Worm (Caenorhabditis elegans) whole organism, L1 larva: ENCODE measurements around the gene ZC190.5.

Experiments used
- hlh-4 ChIP-seq: sonication (generic microtip); optimal IDR thresholded peaks from 2 replicates; lab custom pipeline; 2016; ENCODE audit warnings: mild to moderate bottlenecking, missing genetic modification characterization, missing compliant biosample characterization
- lsy-2 ChIP-seq, 2 experiments: fragments of 150-350 bp; optimal IDR thresholded peaks; 2 replicates each; lab custom pipeline; 2014; ENCODE audit warnings: missing biosample characterization in 2 of 2, missing genetic modification characterization in 2 of 2
- mep-1 ChIP-seq: fragments of 150-350 bp; optimal IDR thresholded peaks from 2 replicates; lab custom pipeline; 2014; ENCODE audit warnings: missing biosample characterization, missing genetic modification characterization
- nhr-11 ChIP-seq: fragments of 150-350 bp; optimal IDR thresholded peaks from 2 replicates; lab custom pipeline; 2014; ENCODE audit warnings: missing biosample characterization, missing genetic modification characterization
- nhr-47 ChIP-seq: sonication (generic microtip); optimal IDR thresholded peaks from 2 replicates; lab custom pipeline; 2016; ENCODE audit warnings: mild to moderate bottlenecking, missing genetic modification characterization, moderate library complexity, missing compliant biosample characterization
- nhr-77 ChIP-seq: fragments of 150-350 bp; optimal IDR thresholded peaks from 2 replicates; lab custom pipeline; 2014; ENCODE audit warnings: missing biosample characterization, missing genetic modification characterization
- pqm-1 ChIP-seq: sonication (generic microtip); optimal IDR thresholded peaks from 3 replicates; lab custom pipeline; 2017; ENCODE audit warnings: missing biosample characterization, missing genetic modification characterization
- snpc-4 ChIP-seq: fragments of 150-350 bp; optimal IDR thresholded peaks from 2 replicates; lab custom pipeline; 2014; ENCODE audit warnings: missing biosample characterization, missing genetic modification characterization
- unc-62 ChIP-seq: fragments of 150-350 bp; optimal IDR thresholded peaks from 2 replicates; lab custom pipeline; 2014; ENCODE audit warnings: missing biosample characterization, missing genetic modification reagents, missing genetic modification characterization
- zag-1 ChIP-seq: fragments of 150-350 bp; optimal IDR thresholded peaks from 2 replicates; lab custom pipeline; 2014; ENCODE audit warnings: missing biosample characterization, missing genetic modification characterization

ce11 chrV:8637666-8638271 lies 35.6 kb downstream of the ZC190.5 start, which contains the start of the genes F28A12.10 and acd-4:
- TF ChIP-seq hlh-4 (tag; lab: Kevin White, UChicago) (no peak), snpc-4 (tag; lab: Kevin White, UChicago) (no peak), unc-62 (no peak), nhr-47 (no peak), lsy-2 (tag; optimal IDR thresholded peaks at IDR 0.05; lab: Kevin White, UChicago) (no peak), mep-1 (tag; lab: Kevin White, UChicago) (no peak), zag-1 (no peak), nhr-77 (tag; lab: Kevin White, UChicago) (no peak), pqm-1 (tag; lab: Kevin White, UChicago) (no peak), nhr-11 (tag; lab: Kevin White, UChicago) (no peak)
